Worm (Caenorhabditis elegans): ENCODE results near the gene col-158.

Gene col-158

ce11 chrV:11789474-11789873 lies 39.9 kb upstream of the col-158 start, which contains the start of gene D2023.1:
TSS of gene D2023.1 (plus strand) at chrV:11789550.
- TF ChIP-seq swsn-7 (tag; optimal IDR thresholded peaks at IDR 0.05) (no peak), irx-1 (tag; optimal IDR thresholded peaks at IDR 0.05) (no peak), efl-1 (optimal IDR thresholded peaks at IDR 0.05) (no peak), efl-1 (GFP tag; optimal IDR thresholded peaks at IDR 0.05 in 1 of 2) (no peak), nhr-11 (tag; optimal IDR thresholded peaks at IDR 0.05) (no peak), nhr-237 (tag; optimal IDR thresholded peaks at IDR 0.05) (no peak), ceh-8 (GFP tag; optimal IDR thresholded peaks at IDR 0.05) (no peak), skn-1 (tag; optimal IDR thresholded peaks at IDR 0.05) (no peak), pax-3 (tag; optimal IDR thresholded peaks at IDR 0.05) (no peak), nhr-47 (tag; optimal IDR thresholded peaks at IDR 0.05) (no peak), sox-4 (tag; optimal IDR thresholded peaks at IDR 0.05) (no peak), ceh-63 (GFP tag; optimal IDR thresholded peaks at IDR 0.05) (no peak)

- TF ChIP-seq hlh-4 (tag; optimal IDR thresholded peaks at IDR 0.05) (no peak), tlp-1 (tag; optimal IDR thresholded peaks at IDR 0.05) (no peak), mep-1 (tag; optimal IDR thresholded peaks at IDR 0.05) (no peak), grh-1 (GFP tag; IDR thresholded peaks at IDR 0.05) (no peak), unc-98 (GFP tag; IDR thresholded peaks at IDR 0.05) (no peak), C04F5.9 (tag; optimal IDR thresholded peaks at IDR 0.05) (no peak), zag-1 (tag; optimal IDR thresholded peaks at IDR 0.05) (no peak), ceh-88 (GFP tag; IDR thresholded peaks at IDR 0.05) (no peak), hlh-17 (GFP tag; optimal IDR thresholded peaks at IDR 0.05; ENCODE audit: borderline replicate concordance) (no peak), ceh-8 (GFP tag; optimal IDR thresholded peaks at IDR 0.05) (no peak), Y116A8C.19 (tag; optimal IDR thresholded peaks at IDR 0.05; ENCODE audit: borderline replicate concordance) (no peak), C34B4.2 (tag; optimal IDR thresholded peaks at IDR 0.05) (no peak), aly-2 (tag; optimal IDR thresholded peaks at IDR 0.05) (no peak)
Measured at ce11 chrV:11794172-11794571, 35.2 kb upstream of the col-158 start.

- peak in 2 of 6 experiments; percentile 75 to 87 for TF ChIP-seq elt-3 (tag; optimal IDR thresholded peaks at IDR 0.05)
- no peak for TF ChIP-seq hlh-4 (tag; optimal IDR thresholded peaks at IDR 0.05)
- TF ChIP-seq nhr-19 (GFP tag; conservative IDR thresholded peaks at IDR 0.05) = peak; percentile 38
- peak; percentile 43 for TF ChIP-seq nhr-90 (tag; optimal IDR thresholded peaks at IDR 0.05; ENCODE audit: poor library complexity)
- TF ChIP-seq lin-14 (GFP tag; optimal IDR thresholded peaks at IDR 0.05) = peak; percentile 51
- TF ChIP-seq nhr-85 (tag) = peak; percentile 89
- TF ChIP-seq jun-1 (tag; optimal IDR thresholded peaks at IDR 0.05) = no peak
- TF ChIP-seq pag-3 (tag; optimal IDR thresholded peaks at IDR 0.05; ENCODE audit: borderline replicate concordance, insufficient read depth) = no peak
- TF ChIP-seq grh-1 (GFP tag; IDR thresholded peaks at IDR 0.05) = peak; percentile 64
- peak in 1 of 2 experiments; percentile 11 for TF ChIP-seq lsy-2 (tag; optimal IDR thresholded peaks at IDR 0.05)
- no peak for TF ChIP-seq unc-98 (GFP tag; IDR thresholded peaks at IDR 0.05)
- TF ChIP-seq nhr-20 (tag; optimal IDR thresholded peaks at IDR 0.05) = peak; percentile 76
- no peak for TF ChIP-seq tlp-1 (tag; optimal IDR thresholded peaks at IDR 0.05)
- TF ChIP-seq blmp-1 (tag; optimal IDR thresholded peaks at IDR 0.05) = peak; percentile 73
- TF ChIP-seq fkh-8 (tag; optimal IDR thresholded peaks at IDR 0.05) = no peak
- TF ChIP-seq mdl-1 (tag; optimal IDR thresholded peaks at IDR 0.05) = peak in 1 of 2 experiments; percentile 29
- TF ChIP-seq tbx-2 (tag; optimal IDR thresholded peaks at IDR 0.05) = peak; percentile 13
- peak; percentile 4 for TF ChIP-seq C16A3.4 (tag; optimal IDR thresholded peaks at IDR 0.05)
- no peak for TF ChIP-seq ztf-11 (tag; optimal IDR thresholded peaks at IDR 0.05)
- TF ChIP-seq fkh-4 (tag; optimal IDR thresholded peaks at IDR 0.05; ENCODE audit: borderline replicate concordance) = no peak
- peak; percentile 32 for TF ChIP-seq snu-23 (GFP tag; optimal IDR thresholded peaks at IDR 0.05)
- peak; percentile 68 for TF ChIP-seq nhr-71 (tag; optimal IDR thresholded peaks at IDR 0.05)
Measured at ce11 chrV:11795352-11795751, 34.0 kb upstream of the col-158 start.
